Fruit fly (Drosophila melanogaster) whole organism, embryonic: Measurements from ENCODE around the gene I-2.

Experiments
- CG10979 ChIP-seq: fragments of 200-800 bp; sonication (Bioruptor generic); optimal IDR thresholded peaks from 2 replicates; lab custom pipeline; 2018; ENCODE audit warnings: missing biosample characterization, mild to moderate bottlenecking, missing genetic modification characterization, moderate library complexity
- CG15479 ChIP-seq: fragments of 200-800 bp; sonication (Bioruptor generic); optimal IDR thresholded peaks from 3 replicates; lab custom pipeline; 2019; ENCODE audit warnings: missing biosample characterization, mild to moderate bottlenecking, missing genetic modification characterization, moderate library complexity
- CG30403 ChIP-seq: fragments of 200-800 bp; sonication (Bioruptor generic); optimal IDR thresholded peaks from 3 replicates; lab custom pipeline; 2016; ENCODE audit warnings: missing biosample characterization, missing genetic modification characterization
- Doc3 ChIP-seq: fragments of 200-800 bp; sonication (Bioruptor generic); IDR thresholded peaks from 3 replicates; pipeline ENCODE4 v1.3.6; 2022; ENCODE audit warnings: missing biosample characterization, missing genetic modification characterization; ENCODE audit not compliant: partially characterized antibody
- bowl ChIP-seq: fragments of 200-800 bp; sonication (Bioruptor generic); IDR thresholded peaks from 2 replicates; pipeline ENCODE4 v1.3.6; 2022; ENCODE audit warnings: missing biosample characterization, missing genetic modification characterization
- her ChIP-seq: fragments of 200-800 bp; sonication (Bioruptor generic); optimal IDR thresholded peaks from 2 replicates; lab custom pipeline; 2016; ENCODE audit warnings: missing biosample characterization, missing genetic modification characterization
- kay ChIP-seq: fragments of 200-800 bp; sonication (Bioruptor generic); optimal IDR thresholded peaks from 2 replicates; lab custom pipeline; 2016; ENCODE audit warnings: missing biosample characterization, missing genetic modification characterization
- sd ChIP-seq: fragments of 200-800 bp; sonication (Bioruptor generic); optimal IDR thresholded peaks from 3 replicates; lab custom pipeline; 2018; ENCODE audit warnings: missing biosample characterization, mild to moderate bottlenecking, missing genetic modification characterization, moderate library complexity

dm6 chr3L:9820248-9820647, 16.4 kb downstream of the I-2 start:
- no peak for TF ChIP-seq CG30403
- TF ChIP-seq her (GFP tag; lab: Kevin White, UChicago) = no peak
- TF ChIP-seq Doc3 = no peak
- no peak for TF ChIP-seq kay (GFP tag; lab: Kevin White, UChicago)
- TF ChIP-seq CG15479 (GFP tag; lab: Kevin White, UChicago) = no peak
- no peak for TF ChIP-seq bowl (GFP tag; lab: Robert Waterston, UW)
- TF ChIP-seq CG10979 (tag; lab: Kevin White, UChicago) = no peak
- no peak for TF ChIP-seq sd (tag; lab: Kevin White, UChicago)
